Worm (Caenorhabditis elegans) whole organism, young adult: Measurements from ENCODE around the gene Y38E10A.28.

Experiments
- F23B12.7 ChIP-seq: sonication (generic microtip); optimal IDR thresholded peaks from 2 replicates; lab custom pipeline; 2017; ENCODE audit warnings: missing genetic modification characterization, mild to moderate bottlenecking, missing compliant biosample characterization, antibody characterized with exemption, moderate library complexity; ENCODE audit not compliant: insufficient read depth
- mcd-1 ChIP-seq: fragments of 200-800 bp; sonication (Bioruptor generic); IDR thresholded peaks from 2 replicates; pipeline ENCODE4 v1.3.6; 2022; ENCODE audit warnings: missing genetic modification reagents, missing genetic modification characterization, missing compliant biosample characterization
- nhr-80 ChIP-seq: sonication (generic microtip); optimal IDR thresholded peaks from 2 replicates; lab custom pipeline; 2016; ENCODE audit warnings: missing genetic modification characterization, missing compliant biosample characterization
- nhr-90 ChIP-seq: sonication (generic microtip); optimal IDR thresholded peaks from 2 replicates; lab custom pipeline; 2016; ENCODE audit warnings: missing genotype, mild to moderate bottlenecking, missing genetic modification characterization, missing compliant biosample characterization
- unc-62 ChIP-seq: fragments of 150-350 bp; optimal IDR thresholded peaks from 2 replicates; lab custom pipeline; 2014; ENCODE audit warnings: missing biosample characterization, missing genetic modification reagents, missing genetic modification characterization

DNA sequence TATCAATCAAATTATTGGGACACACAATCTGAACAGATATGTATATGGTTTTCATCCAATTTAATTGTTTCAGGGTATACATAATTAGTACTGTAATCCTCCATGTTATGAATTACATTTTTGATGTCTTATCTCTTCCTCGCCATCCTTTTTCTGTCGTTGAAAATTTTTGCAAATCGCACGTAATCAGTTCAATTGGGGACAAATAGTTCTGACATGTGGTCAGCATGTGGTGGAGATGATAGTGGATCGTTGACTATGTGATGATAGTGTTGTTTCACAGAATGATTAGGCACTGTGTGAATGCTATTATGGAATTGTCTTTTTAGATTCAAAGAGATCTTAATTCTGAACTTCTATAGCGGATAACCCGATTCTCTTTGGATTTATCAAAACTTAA lies 14.1 kb upstream of the Y38E10A.28 start:
- no peak for TF ChIP-seq F23B12.7
- TF ChIP-seq mcd-1 (GFP tag; lab: Robert Waterston, UW): no peak
- TF ChIP-seq nhr-80 (tag; lab: Kevin White, UChicago): no peak
- TF ChIP-seq unc-62: no peak
- no peak for TF ChIP-seq nhr-90 (tag; lab: Kevin White, UChicago)
